Worm (Caenorhabditis elegans): Measurements from ENCODE around the gene F59D12.2.

Gene F59D12.2

ce11 chrX:15706108-15706676, 30.7 kb upstream of the F59D12.2 start:
- peak; percentile 83 for TF ChIP-seq nhr-25 (tag; optimal IDR thresholded peaks at IDR 0.05)
- peak; percentile 17 for TF ChIP-seq egl-27 (tag; optimal IDR thresholded peaks at IDR 0.05)
- peak; percentile 70 for TF ChIP-seq nhr-21 (tag; optimal IDR thresholded peaks at IDR 0.05)
- peak; percentile 57 for TF ChIP-seq sma-3 (GFP tag; optimal IDR thresholded peaks at IDR 0.05)
- TF ChIP-seq skn-1 (tag; optimal IDR thresholded peaks at IDR 0.05) = no peak
- TF ChIP-seq sma-9 (GFP tag; optimal IDR thresholded peaks at IDR 0.05) = peak; percentile 80
- TF ChIP-seq sma-9 (tag; optimal IDR thresholded peaks at IDR 0.05) = no peak
- TF ChIP-seq blmp-1 (tag; optimal IDR thresholded peaks at IDR 0.05; ENCODE audit: insufficient read depth) = peak; percentile 59
- TF ChIP-seq ztf-4 (tag; optimal IDR thresholded peaks at IDR 0.05) = peak; percentile 33
- peak; percentile 49 for TF ChIP-seq nhr-6 (tag; optimal IDR thresholded peaks at IDR 0.05)
- TF ChIP-seq nhr-129 (tag; optimal IDR thresholded peaks at IDR 0.05) = peak; percentile 30
- no peak for TF ChIP-seq dmd-4 (tag; optimal IDR thresholded peaks at IDR 0.05)
- TF ChIP-seq crh-2 (tag; optimal IDR thresholded peaks at IDR 0.05) = peak; percentile 9
- TF ChIP-seq lin-39 (tag; optimal IDR thresholded peaks at IDR 0.05) = no peak

- TF ChIP-seq dmd-4 (tag; optimal IDR thresholded peaks at IDR 0.05) = no peak
- TF ChIP-seq ZK546.5 (tag; optimal IDR thresholded peaks at IDR 0.05) = no peak
- TF ChIP-seq Y55F3AM.14 (GFP tag; optimal IDR thresholded peaks at IDR 0.05) = no peak
- TF ChIP-seq ceh-16 (tag; optimal IDR thresholded peaks at IDR 0.05) = no peak
- peak in 1 of 2 experiments; percentile 35 for TF ChIP-seq mdl-1 (tag; optimal IDR thresholded peaks at IDR 0.05)
- TF ChIP-seq sma-9 (GFP tag; optimal IDR thresholded peaks at IDR 0.05) = peak; percentile 96
- TF ChIP-seq sma-9 (tag; optimal IDR thresholded peaks at IDR 0.05) = no peak
- peak; percentile 10 for TF ChIP-seq gmeb-1 (tag; optimal IDR thresholded peaks at IDR 0.05)
- no peak for TF ChIP-seq mbf-1 (tag; optimal IDR thresholded peaks at IDR 0.05)
- no peak for TF ChIP-seq snpc-4 (tag; optimal IDR thresholded peaks at IDR 0.05)
- TF ChIP-seq nhr-12 (tag; optimal IDR thresholded peaks at IDR 0.05) = no peak
- no peak for TF ChIP-seq alr-1 (tag; optimal IDR thresholded peaks at IDR 0.05)
- no peak for TF ChIP-seq skn-1 (tag; optimal IDR thresholded peaks at IDR 0.05)
- TF ChIP-seq nhr-23 (tag; optimal IDR thresholded peaks at IDR 0.05) = no peak
- no peak for TF ChIP-seq ceh-82 (tag; optimal IDR thresholded peaks at IDR 0.05)
- TF ChIP-seq nhr-237 (tag; optimal IDR thresholded peaks at IDR 0.05) = no peak
- no peak for TF ChIP-seq ztf-1 (GFP tag; conservative IDR thresholded peaks at IDR 0.05)
- no peak for TF ChIP-seq aly-2 (tag; optimal IDR thresholded peaks at IDR 0.05)
- no peak for TF ChIP-seq lsy-2 (tag; optimal IDR thresholded peaks at IDR 0.05)
- TF ChIP-seq nhr-25 (tag; optimal IDR thresholded peaks at IDR 0.05) = peak; percentile 0
- TF ChIP-seq nhr-10 (tag; optimal IDR thresholded peaks at IDR 0.05) = no peak
- TF ChIP-seq zag-1 (tag; optimal IDR thresholded peaks at IDR 0.05) = no peak
- TF ChIP-seq egl-27 (tag; optimal IDR thresholded peaks at IDR 0.05) = no peak
- no peak for TF ChIP-seq nhr-77 (tag; optimal IDR thresholded peaks at IDR 0.05)
- TF ChIP-seq sem-4 (tag; optimal IDR thresholded peaks at IDR 0.05) = no peak
- TF ChIP-seq lin-39 (tag; optimal IDR thresholded peaks at IDR 0.05) = no peak
- peak; percentile 79 for TF ChIP-seq sma-3 (GFP tag; optimal IDR thresholded peaks at IDR 0.05)
- TF ChIP-seq nhr-129 (tag; optimal IDR thresholded peaks at IDR 0.05) = peak; percentile 28
- no peak for TF ChIP-seq lin-13 (GFP tag; optimal IDR thresholded peaks at IDR 0.05)
- TF ChIP-seq nhr-21 (tag; optimal IDR thresholded peaks at IDR 0.05) = peak; percentile 40
- no peak for TF ChIP-seq ztf-11 (tag; optimal IDR thresholded peaks at IDR 0.05)
- no peak for TF ChIP-seq R02D3.7 (tag; optimal IDR thresholded peaks at IDR 0.05)
- no peak for TF ChIP-seq unc-55 (GFP tag; optimal IDR thresholded peaks at IDR 0.05)
- no peak for TF ChIP-seq ztf-4 (tag; optimal IDR thresholded peaks at IDR 0.05)
- TF ChIP-seq nhr-6 (tag; optimal IDR thresholded peaks at IDR 0.05) = no peak
Observed at ce11 chrX:15704579-15705110, 29.1 kb upstream of the F59D12.2 start.

- TF ChIP-seq nhr-25 (tag; optimal IDR thresholded peaks at IDR 0.05) = peak; percentile 19
- TF ChIP-seq elt-1 (tag; optimal IDR thresholded peaks at IDR 0.05) = no peak
- no peak for TF ChIP-seq nhr-11 (tag; optimal IDR thresholded peaks at IDR 0.05)
- peak; percentile 60 for TF ChIP-seq sma-3 (GFP tag; optimal IDR thresholded peaks at IDR 0.05)
- TF ChIP-seq F13H6.1 (tag; optimal IDR thresholded peaks at IDR 0.05) = peak; percentile 13
- no peak for TF ChIP-seq zag-1 (tag; optimal IDR thresholded peaks at IDR 0.05)
- peak; percentile 65 for TF ChIP-seq sma-9 (GFP tag; optimal IDR thresholded peaks at IDR 0.05)
- no peak for TF ChIP-seq sma-9 (tag; optimal IDR thresholded peaks at IDR 0.05)
- TF ChIP-seq mdl-1 (tag; optimal IDR thresholded peaks at IDR 0.05) = no peak
- TF ChIP-seq lin-13 (GFP tag; optimal IDR thresholded peaks at IDR 0.05) = no peak
- TF ChIP-seq elt-3 (tag; optimal IDR thresholded peaks at IDR 0.05) = no peak
- TF ChIP-seq Y55F3AM.14 (GFP tag; optimal IDR thresholded peaks at IDR 0.05) = no peak
- TF ChIP-seq ama-1 (optimal IDR thresholded peaks at IDR 0.05) = no peak
- TF ChIP-seq blmp-1 (tag; optimal IDR thresholded peaks at IDR 0.05; ENCODE audit: insufficient read depth) = no peak
- no peak for TF ChIP-seq nhr-23 (tag; optimal IDR thresholded peaks at IDR 0.05)
- TF ChIP-seq mbf-1 (tag; optimal IDR thresholded peaks at IDR 0.05) = no peak
- no peak for TF ChIP-seq dmd-4 (tag; optimal IDR thresholded peaks at IDR 0.05)
- no peak for TF ChIP-seq R02D3.7 (tag; optimal IDR thresholded peaks at IDR 0.05)
- no peak for TF ChIP-seq nhr-10 (tag; optimal IDR thresholded peaks at IDR 0.05)
- TF ChIP-seq alr-1 (tag; optimal IDR thresholded peaks at IDR 0.05) = no peak
- no peak for TF ChIP-seq unc-39 (tag; optimal IDR thresholded peaks at IDR 0.05)
- no peak for TF ChIP-seq nhr-77 (tag; optimal IDR thresholded peaks at IDR 0.05)
- no peak for TF ChIP-seq lsy-2 (tag; optimal IDR thresholded peaks at IDR 0.05)
- no peak for TF ChIP-seq sem-4 (tag; optimal IDR thresholded peaks at IDR 0.05)
- peak; percentile 51 for TF ChIP-seq gmeb-1 (tag; optimal IDR thresholded peaks at IDR 0.05)
- TF ChIP-seq nhr-12 (tag; optimal IDR thresholded peaks at IDR 0.05) = no peak
- TF ChIP-seq skn-1 (tag; optimal IDR thresholded peaks at IDR 0.05) = no peak
- no peak for TF ChIP-seq ztf-4 (tag; optimal IDR thresholded peaks at IDR 0.05)
- no peak for TF ChIP-seq nhr-237 (tag; optimal IDR thresholded peaks at IDR 0.05)
- TF ChIP-seq fos-1 (tag; optimal IDR thresholded peaks at IDR 0.05) = peak; percentile 7
- no peak for TF ChIP-seq egl-27 (tag; optimal IDR thresholded peaks at IDR 0.05)
- TF ChIP-seq crh-2 (tag; optimal IDR thresholded peaks at IDR 0.05) = no peak
- no peak for TF ChIP-seq aly-2 (tag; optimal IDR thresholded peaks at IDR 0.05)
- no peak for TF ChIP-seq unc-62 (GFP tag; optimal IDR thresholded peaks at IDR 0.05)
Observed at ce11 chrX:15700220-15700619, 24.7 kb upstream of the F59D12.2 start.

Measured in whole organism, L2 larva.